Worm (Caenorhabditis elegans): ENCODE results near the gene H43E16.1.

DNA sequence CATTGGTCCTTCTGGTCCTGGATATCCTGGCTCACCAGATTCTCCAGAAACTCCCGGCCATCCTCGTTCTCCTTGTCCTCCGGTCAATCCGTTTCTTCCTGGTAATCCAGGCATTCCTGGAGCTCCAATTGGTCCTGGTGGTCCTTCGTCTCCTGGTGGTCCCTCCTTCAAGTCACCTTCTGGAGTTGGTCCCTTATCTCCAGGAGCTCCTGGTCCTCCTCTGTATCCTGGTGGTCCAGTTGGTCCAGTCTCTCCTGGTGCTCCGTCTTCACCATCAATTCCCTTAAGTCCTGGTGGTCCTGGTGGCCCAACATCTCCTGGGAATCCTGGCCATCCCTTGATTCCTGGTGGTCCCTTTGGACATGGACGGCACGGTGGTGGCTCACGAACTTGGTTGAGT is 36.5 kb downstream of the H43E16.1 start:
- no peak for TF ChIP-seq lin-15B (tag; optimal IDR thresholded peaks at IDR 0.05)
- TF ChIP-seq fkh-10 (GFP tag; optimal IDR thresholded peaks at IDR 0.05), result no peak
- no peak for TF ChIP-seq skn-1 (tag; optimal IDR thresholded peaks at IDR 0.05)
- no peak for TF ChIP-seq nhr-237 (tag; optimal IDR thresholded peaks at IDR 0.05)
- TF ChIP-seq nhr-28 (tag; optimal IDR thresholded peaks at IDR 0.05), result no peak
- no peak for TF ChIP-seq mdl-1 (tag; optimal IDR thresholded peaks at IDR 0.05)
- no peak for TF ChIP-seq egl-27 (tag; optimal IDR thresholded peaks at IDR 0.05)
- no peak for TF ChIP-seq zag-1 (tag; optimal IDR thresholded peaks at IDR 0.05)
- TF ChIP-seq elt-3 (tag; optimal IDR thresholded peaks at IDR 0.05), result no peak
- no peak for TF ChIP-seq ceh-28 (tag; optimal IDR thresholded peaks at IDR 0.05)
- TF ChIP-seq pqm-1 (tag; optimal IDR thresholded peaks at IDR 0.05), result no peak
- TF ChIP-seq ztf-4 (tag; optimal IDR thresholded peaks at IDR 0.05), result no peak
- TF ChIP-seq pha-4 (tag; optimal IDR thresholded peaks at IDR 0.05), result no peak
- no peak for TF ChIP-seq ztf-11 (tag; optimal IDR thresholded peaks at IDR 0.05)

Measured in whole organism, L3 larva.